Worm (Caenorhabditis elegans): ENCODE data around the gene Y43F8B.10.

ce11 chrV:19524569-19524968 lies 50.3 kb downstream of the Y43F8B.10 start:
- TF ChIP-seq blmp-1 (tag; optimal IDR thresholded peaks at IDR 0.05) (no peak), unc-39 (tag; optimal IDR thresholded peaks at IDR 0.05) (no peak), ztf-11 (tag; optimal IDR thresholded peaks at IDR 0.05) (no peak), ceh-43 (GFP tag; optimal IDR thresholded peaks at IDR 0.05) (no peak), elt-3 (tag; optimal IDR thresholded peaks at IDR 0.05) (no peak), lsy-2 (tag; optimal IDR thresholded peaks at IDR 0.05) (no peak), ces-1 (GFP tag; optimal IDR thresholded peaks at IDR 0.05) (peak; percentile 17)

All from whole organism, mixed stage, embryonic.